Worm (Caenorhabditis elegans): ENCODE data around the gene CC8.2.

Gene CC8.2

DNA sequence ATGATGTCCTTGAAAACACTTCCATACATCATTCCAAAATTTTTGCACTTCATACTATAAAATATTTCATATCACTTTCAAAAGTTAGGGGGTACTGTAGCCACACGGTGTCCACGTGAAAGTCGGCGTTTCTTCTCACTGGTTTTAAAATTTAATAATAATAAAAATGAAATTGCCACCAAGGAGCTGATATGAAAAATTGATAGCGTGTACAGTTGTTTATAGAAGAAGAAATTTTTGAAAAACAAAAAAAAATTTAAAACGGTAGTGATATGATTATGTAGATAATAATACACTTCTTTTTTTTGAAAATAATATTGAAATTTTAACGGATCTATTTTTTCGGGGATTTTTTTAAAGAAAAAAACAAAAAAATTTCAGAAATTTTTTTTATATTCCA is 11.5 kb upstream of the CC8.2 start:
- TF ChIP-seq F37B4.10 (GFP tag; IDR thresholded peaks at IDR 0.05) (no peak), hmg-1.2 (GFP tag; IDR thresholded peaks at IDR 0.05) (no peak), sea-2 (GFP tag; IDR thresholded peaks at IDR 0.05) (no peak), efl-1 (GFP tag; optimal IDR thresholded peaks at IDR 0.05) (no peak), Y53F4B.3 (GFP tag; IDR thresholded peaks at IDR 0.05) (no peak), xnd-1 (tag; optimal IDR thresholded peaks at IDR 0.05) (no peak), F57A8.1 (GFP tag; optimal IDR thresholded peaks at IDR 0.05) (no peak), attf-3 (GFP tag; conservative IDR thresholded peaks at IDR 0.05) (no peak), tbx-9 (tag; optimal IDR thresholded peaks at IDR 0.05; ENCODE audit: borderline replicate concordance) (no peak), unc-62 (GFP tag; optimal IDR thresholded peaks at IDR 0.05) (no peak), F55B11.4 (tag; optimal IDR thresholded peaks at IDR 0.05; ENCODE audit: borderline replicate concordance, insufficient read depth) (no peak), lin-26 (GFP tag; IDR thresholded peaks at IDR 0.05) (no peak), mes-4 (tag; optimal IDR thresholded peaks at IDR 0.05) (no peak), zim-3 (tag; optimal IDR thresholded peaks at IDR 0.05) (no peak), mcd-1 (GFP tag; IDR thresholded peaks at IDR 0.05) (no peak), ztf-26 (tag; optimal IDR thresholded peaks at IDR 0.05) (no peak), tbp1 (GFP tag; optimal IDR thresholded peaks at IDR 0.05) (no peak), nhr-179 (tag; optimal IDR thresholded peaks at IDR 0.05) (no peak), egrh-3 (GFP tag; IDR thresholded peaks at IDR 0.05) (no peak)

DNA sequence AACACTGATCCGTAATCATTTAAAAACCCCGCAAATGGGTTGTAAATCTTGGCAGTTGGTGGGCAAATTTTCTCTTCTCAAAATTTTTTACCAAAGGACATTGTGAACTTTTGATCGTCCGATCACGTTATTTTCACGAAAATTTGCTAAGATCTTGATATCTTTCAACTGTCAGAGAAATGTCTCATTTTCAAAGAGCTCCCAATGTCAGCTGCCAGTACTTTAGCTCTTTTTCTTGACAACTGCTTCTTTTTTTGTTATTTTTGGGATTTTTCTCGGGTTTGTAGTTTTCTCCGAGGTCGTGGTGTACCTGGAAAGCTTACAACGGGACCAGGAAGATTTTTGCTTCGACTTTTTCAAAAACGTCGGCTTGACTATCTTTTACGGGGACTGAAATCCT is 7.4 kb upstream of the CC8.2 start:
- TF ChIP-seq madf-6 (GFP tag; IDR thresholded peaks at IDR 0.05) (no peak), ceh-27 (GFP tag; optimal IDR thresholded peaks at IDR 0.05) (no peak), T07F8.4 (tag; optimal IDR thresholded peaks at IDR 0.05) (no peak), aptf-2 (GFP tag; conservative IDR thresholded peaks at IDR 0.05) (no peak), ztf-28 (GFP tag; IDR thresholded peaks at IDR 0.05) (no peak), fkh-3 (tag; optimal IDR thresholded peaks at IDR 0.05) (no peak), ztf-26 (tag; optimal IDR thresholded peaks at IDR 0.05) (no peak), ZK185.1 (tag; optimal IDR thresholded peaks at IDR 0.05; ENCODE audit: poor library complexity, severe bottlenecking) (no peak), Y53F4B.3 (GFP tag; IDR thresholded peaks at IDR 0.05) (no peak), nfyb-1 (GFP tag; IDR thresholded peaks at IDR 0.05) (no peak), attf-6 (GFP tag; IDR thresholded peaks at IDR 0.05) (no peak), xnd-1 (tag; optimal IDR thresholded peaks at IDR 0.05) (no peak), tbx-9 (tag; optimal IDR thresholded peaks at IDR 0.05; ENCODE audit: borderline replicate concordance) (no peak), lin-54 (GFP tag; optimal IDR thresholded peaks at IDR 0.05) (no peak), hlh-26 (GFP tag; conservative IDR thresholded peaks at IDR 0.05) (no peak), F33H1.4 (GFP tag; IDR thresholded peaks at IDR 0.05) (no peak), athp-1 (tag; optimal IDR thresholded peaks at IDR 0.05) (no peak), T26A5.8 (tag; optimal IDR thresholded peaks at IDR 0.05) (no peak), Y79H2A.3 (GFP tag; conservative IDR thresholded peaks at IDR 0.05) (no peak)

DNA sequence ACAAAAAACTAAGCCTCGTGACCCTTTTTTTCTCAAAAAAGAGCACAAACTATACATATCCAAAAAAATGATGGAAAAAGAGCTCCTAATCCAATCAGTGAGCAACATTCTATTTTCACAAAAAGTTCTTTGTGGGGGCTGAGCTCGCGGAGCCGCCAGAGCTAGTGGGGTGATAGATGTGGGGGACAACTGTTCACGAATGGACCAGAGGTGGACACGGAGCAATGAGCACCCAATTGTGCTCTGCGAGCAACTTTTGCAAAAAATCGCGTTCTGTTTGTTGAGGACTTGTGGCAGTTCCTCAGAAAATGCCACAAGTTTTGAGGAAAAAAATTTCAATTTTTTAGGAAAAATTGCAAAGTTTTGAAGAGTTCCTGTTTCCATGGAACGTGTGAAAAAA is 6.3 kb upstream of the CC8.2 start:
- no peak for TF ChIP-seq unc-62 (GFP tag; optimal IDR thresholded peaks at IDR 0.05)
- no peak for TF ChIP-seq Y79H2A.3 (GFP tag; conservative IDR thresholded peaks at IDR 0.05)
- no peak for TF ChIP-seq fkh-3 (tag; optimal IDR thresholded peaks at IDR 0.05)
- no peak for TF ChIP-seq sptf-2 (GFP tag; optimal IDR thresholded peaks at IDR 0.05)
- no peak for TF ChIP-seq T07F8.4 (tag; optimal IDR thresholded peaks at IDR 0.05)
- no peak for TF ChIP-seq die-1 (tag; optimal IDR thresholded peaks at IDR 0.05)
- no peak for TF ChIP-seq nhr-179 (tag; optimal IDR thresholded peaks at IDR 0.05)
- TF ChIP-seq K12H6.12 (tag; optimal IDR thresholded peaks at IDR 0.05) = no peak
- TF ChIP-seq lin-35 (GFP tag; optimal IDR thresholded peaks at IDR 0.05) = no peak

All from whole organism, young adult.